Worm (Caenorhabditis elegans): Measurements from ENCODE around the gene srt-24.

The srt-24 gene

ce11 chrIV:698304-698703 is 32.5 kb downstream of the srt-24 start, which contains the start of gene Y55F3C.17:
Gene Y55F3C.17 (minus strand): TSS chrIV:698404.
- no peak for TF ChIP-seq ceh-14 (tag; optimal IDR thresholded peaks at IDR 0.05)
- no peak for TF ChIP-seq mec-3 (tag; optimal IDR thresholded peaks at IDR 0.05; ENCODE audit: borderline replicate concordance)
- no peak for TF ChIP-seq C08G9.2 (tag; optimal IDR thresholded peaks at IDR 0.05)
- TF ChIP-seq hlh-13 (GFP tag; optimal IDR thresholded peaks at IDR 0.05): no peak

DNA sequence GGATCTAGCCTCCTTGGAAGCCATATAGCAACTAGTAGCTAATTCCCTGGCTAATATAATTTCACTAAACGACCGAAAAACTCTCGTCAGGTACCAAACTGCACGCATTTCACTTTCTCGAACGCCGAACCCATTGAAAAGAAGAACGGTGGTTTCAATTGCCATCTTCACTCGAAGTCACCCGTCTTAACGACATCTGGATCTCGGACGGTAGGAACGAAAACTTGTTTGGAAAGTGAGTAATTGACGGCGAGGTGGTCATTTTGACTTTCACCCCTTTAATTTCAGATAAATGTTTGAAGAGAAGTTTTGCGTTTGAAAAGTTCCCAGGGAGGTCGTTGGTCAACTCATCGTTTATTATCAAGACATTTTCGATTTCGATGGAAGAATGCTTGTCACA is 46.1 kb downstream of the srt-24 start:
- TF ChIP-seq ceh-31 (tag; optimal IDR thresholded peaks at IDR 0.05) (no peak), hlh-15 (tag; optimal IDR thresholded peaks at IDR 0.05) (no peak), fax-1 (tag; optimal IDR thresholded peaks at IDR 0.05) (no peak), ahr-1 (tag; optimal IDR thresholded peaks at IDR 0.05) (no peak), hlh-6 (tag; optimal IDR thresholded peaks at IDR 0.05) (no peak), K02D7.2 (tag; optimal IDR thresholded peaks at IDR 0.05) (no peak), pha-2 (tag; optimal IDR thresholded peaks at IDR 0.05) (no peak)

DNA sequence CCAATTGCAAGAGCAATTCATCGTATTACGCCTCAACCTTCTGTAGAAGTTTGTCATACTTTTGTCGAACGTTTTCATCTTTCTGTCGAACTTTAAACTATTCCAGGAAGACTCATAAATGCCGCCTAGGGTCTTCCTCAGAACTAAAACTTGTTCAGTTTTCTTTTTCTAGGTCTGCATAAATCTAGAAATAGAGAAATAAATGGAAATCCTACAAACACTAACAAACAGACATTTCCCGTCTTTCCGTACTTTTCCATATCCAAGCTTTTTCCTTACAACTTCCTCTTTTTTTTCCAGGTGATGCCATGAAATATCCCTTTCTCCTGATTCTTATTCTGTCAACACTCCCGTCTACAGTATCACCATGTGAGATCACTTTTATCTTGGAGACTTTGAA is 46.6 kb downstream of the srt-24 start, which contains the start of gene cutl-28:
Gene cutl-28 (plus strand): TSS at position 301 of the 400 bp plus-strand sequence.
- no peak for TF ChIP-seq ceh-30 (tag; optimal IDR thresholded peaks at IDR 0.05)

ce11 chrIV:682726-683340 is 48.0 kb downstream of the srt-24 start:
- TF ChIP-seq zip-5 (tag; optimal IDR thresholded peaks at IDR 0.05) (peak; percentile 40), madf-2 (tag; optimal IDR thresholded peaks at IDR 0.05) (peak; percentile 69), nhr-232 (tag; optimal IDR thresholded peaks at IDR 0.05) (peak; percentile 68), fax-1 (tag; optimal IDR thresholded peaks at IDR 0.05) (peak; percentile 63), ceh-30 (tag; optimal IDR thresholded peaks at IDR 0.05) (peak; percentile 51), sox-4 (tag; optimal IDR thresholded peaks at IDR 0.05) (peak; percentile 71), dve-1 (tag; optimal IDR thresholded peaks at IDR 0.05) (peak; percentile 62), C08G9.2 (tag; optimal IDR thresholded peaks at IDR 0.05) (peak; percentile 69), ceh-48 (tag; optimal IDR thresholded peaks at IDR 0.05) (peak; percentile 9), C38D4.7 (GFP tag; optimal IDR thresholded peaks at IDR 0.05) (peak; percentile 71), rnt-1 (tag; optimal IDR thresholded peaks at IDR 0.05) (peak; percentile 65), ref-2 (tag; optimal IDR thresholded peaks at IDR 0.05) (peak; percentile 77), tbx-7 (tag; optimal IDR thresholded peaks at IDR 0.05) (peak; percentile 46), dmd-4 (tag; optimal IDR thresholded peaks at IDR 0.05; ENCODE audit: borderline replicate concordance) (peak; percentile 53), K02D7.2 (tag; optimal IDR thresholded peaks at IDR 0.05) (peak; percentile 33), pha-4 (tag; optimal IDR thresholded peaks at IDR 0.05) (no peak), unc-55 (GFP tag; optimal IDR thresholded peaks at IDR 0.05) (no peak), T23F11.4 (GFP tag; optimal IDR thresholded peaks at IDR 0.05) (peak; percentile 71), pqm-1 (tag; optimal IDR thresholded peaks at IDR 0.05) (peak; percentile 55), ceh-18 (tag; optimal IDR thresholded peaks at IDR 0.05) (peak; percentile 75), hlh-8 (tag; optimal IDR thresholded peaks at IDR 0.05) (peak; percentile 25), ceh-2 (tag; optimal IDR thresholded peaks at IDR 0.05) (peak; percentile 44), gmeb-2 (tag; optimal IDR thresholded peaks at IDR 0.05) (peak; percentile 77), ceh-31 (tag; optimal IDR thresholded peaks at IDR 0.05) (peak; percentile 48), ets-4 (tag; optimal IDR thresholded peaks at IDR 0.05) (peak; percentile 7), ceh-34 (tag; optimal IDR thresholded peaks at IDR 0.05) (peak; percentile 63), pax-1 (tag; optimal IDR thresholded peaks at IDR 0.05) (no peak), elt-4 (tag; optimal IDR thresholded peaks at IDR 0.05) (peak; percentile 25), ttx-3 (tag; optimal IDR thresholded peaks at IDR 0.05) (peak; percentile 59), pat-9 (tag; optimal IDR thresholded peaks at IDR 0.05) (peak; percentile 68), fkh-10 (GFP tag; optimal IDR thresholded peaks at IDR 0.05) (no peak), eyg-1 (tag; optimal IDR thresholded peaks at IDR 0.05) (peak; percentile 34), lim-6 (tag; optimal IDR thresholded peaks at IDR 0.05) (peak; percentile 61), tbx-2 (tag; optimal IDR thresholded peaks at IDR 0.05) (peak; percentile 66), pha-2 (tag; optimal IDR thresholded peaks at IDR 0.05) (no peak), sdc-2 (tag; optimal IDR thresholded peaks at IDR 0.05) (peak; percentile 60), unc-3 (GFP tag; conservative IDR thresholded peaks at IDR 0.05) (peak; percentile 81), unc-3 (tag; optimal IDR thresholded peaks at IDR 0.05) (peak; percentile 23), ama-1 (optimal IDR thresholded peaks at IDR 0.05) (no peak), unc-42 (tag; optimal IDR thresholded peaks at IDR 0.05) (peak; percentile 21), sox-2 (GFP tag; IDR thresholded peaks at IDR 0.05) (no peak)

Data from whole organism, late embryonic.